Worm (Caenorhabditis elegans): Measurements from ENCODE around the gene K01F9.2.

ce11 chrIII:8844137-8844536, 32.8 kb downstream of the K01F9.2 start:
- TF ChIP-seq repo-1 (tag; optimal IDR thresholded peaks at IDR 0.05) (no peak), F22D6.2 (tag; optimal IDR thresholded peaks at IDR 0.05) (no peak), ZK185.1 (tag; optimal IDR thresholded peaks at IDR 0.05; ENCODE audit: poor library complexity, severe bottlenecking) (no peak), ztf-25 (GFP tag; IDR thresholded peaks at IDR 0.05) (no peak), ccch-3 (GFP tag; optimal IDR thresholded peaks at IDR 0.05) (no peak), him-1 (tag; optimal IDR thresholded peaks at IDR 0.05) (no peak), rcor-1 (GFP tag; IDR thresholded peaks at IDR 0.05) (no peak), ceh-40 (GFP tag; IDR thresholded peaks at IDR 0.05) (no peak), ekl-4 (GFP tag; IDR thresholded peaks at IDR 0.05) (no peak), unc-62 (GFP tag; optimal IDR thresholded peaks at IDR 0.05) (no peak)

Measured in whole organism, young adult.